Worm (Caenorhabditis elegans): ENCODE measurements around the gene exos-1.

- TF ChIP-seq W03F9.2 (tag; optimal IDR thresholded peaks at IDR 0.05) = no peak
- TF ChIP-seq him-1 (tag; optimal IDR thresholded peaks at IDR 0.05) = no peak
- TF ChIP-seq dao-5 (tag; optimal IDR thresholded peaks at IDR 0.05) = no peak
Measured at ce11 chrIII:10994085-10994484, 14.8 kb upstream of the exos-1 start.
